Fruit fly (Drosophila melanogaster) whole organism, wandering third instar larva: ENCODE data around the gene CG7369.

Experiments used
- Abd-B ChIP-seq: fragments of >200 bp; optimal IDR thresholded peaks from 2 replicates; lab custom pipeline; 2017; ENCODE audit warnings: missing biosample characterization, missing genetic modification characterization
- CG32264 ChIP-seq: fragments of 200-800 bp; sonication (Bioruptor generic); optimal IDR thresholded peaks from 2 replicates; lab custom pipeline; 2016; ENCODE audit warnings: missing biosample characterization, missing genetic modification characterization
- CG9705 ChIP-seq: fragments of 200-800 bp; sonication (Bioruptor generic); optimal IDR thresholded peaks from 2 replicates; lab custom pipeline; 2018; ENCODE audit warnings: missing biosample characterization, mild to moderate bottlenecking, missing genetic modification characterization
- CrebA ChIP-seq: fragments of 200-800 bp; sonication (Bioruptor generic); optimal IDR thresholded peaks from 2 replicates; lab custom pipeline; 2016; ENCODE audit warnings: missing biosample characterization, mild to moderate bottlenecking, missing genetic modification characterization, borderline replicate concordance
- Dfd ChIP-seq: fragments of >200 bp; optimal IDR thresholded peaks from 2 replicates; lab custom pipeline; 2017; ENCODE audit warnings: missing biosample characterization, missing genetic modification characterization
- Dif ChIP-seq: fragments of 200-275, 200-300 bp; sonication (Bioruptor generic); optimal IDR thresholded peaks from 2 replicates; lab custom pipeline; 2018; ENCODE audit warnings: missing biosample characterization, missing genetic modification characterization; ENCODE audit not compliant: partially characterized antibody
- GATAd ChIP-seq: sonication (Bioruptor generic); optimal IDR thresholded peaks from 2 replicates; lab custom pipeline; 2016; ENCODE audit warnings: missing biosample characterization, missing genetic modification characterization
- HLH106 ChIP-seq: fragments of 200-800 bp; optimal IDR thresholded peaks from 3 replicates; lab custom pipeline; 2019; ENCODE audit warnings: missing biosample characterization, mild to moderate bottlenecking, missing genetic modification characterization, moderate library complexity
- Hnf4 ChIP-seq: fragments of 200-800 bp; sonication (Bioruptor generic); optimal IDR thresholded peaks from 2 replicates; lab custom pipeline; 2016; ENCODE audit warnings: missing biosample characterization, mild to moderate bottlenecking, missing genetic modification characterization
- Hr78 ChIP-seq: fragments of >200 bp; optimal IDR thresholded peaks from 2 replicates; lab custom pipeline; 2017; ENCODE audit warnings: missing biosample characterization, missing genetic modification characterization
- Hr83 ChIP-seq: fragments of 200-300 bp; sonication (Bioruptor generic); optimal IDR thresholded peaks from 2 replicates; lab custom pipeline; 2016; ENCODE audit warnings: missing biosample characterization, mild to moderate bottlenecking, missing genetic modification characterization, moderate library complexity; ENCODE audit not compliant: poor library complexity, severe bottlenecking
- Jra ChIP-seq: sonication (Bioruptor generic); optimal IDR thresholded peaks from 2 replicates; lab custom pipeline; 2016; ENCODE audit warnings: missing biosample characterization, missing genetic modification characterization
- Mio ChIP-seq: sonication (Bioruptor generic); optimal IDR thresholded peaks from 2 replicates; lab custom pipeline; 2016; ENCODE audit warnings: missing biosample characterization, missing genetic modification characterization
- Myc ChIP-seq: fragments of >200 bp; optimal IDR thresholded peaks from 2 replicates; lab custom pipeline; 2017
- N ChIP-seq: fragments of >200 bp; optimal IDR thresholded peaks from 2 replicates; lab custom pipeline; 2018; ENCODE audit warnings: missing biosample characterization, missing external identifiers, missing genetic modification characterization
- OdsH ChIP-seq: fragments of 200-800 bp; sonication (Bioruptor generic); optimal IDR thresholded peaks from 2 replicates; lab custom pipeline; 2016; ENCODE audit warnings: missing biosample characterization, mild to moderate bottlenecking, missing genetic modification characterization
- Rel ChIP-seq, 2 experiments: fragments of 200-800 bp; sonication (Bioruptor generic) in 1 of 2; optimal IDR thresholded peaks; 2 replicates in 1 of 2; 3 replicates in 1 of 2; lab custom pipeline; 2016 to 2019; ENCODE audit warnings: mild to moderate bottlenecking in 2 of 2, missing biosample characterization in 2 of 2, missing genetic modification characterization in 2 of 2, moderate library complexity in 1 of 2
- Sp1 ChIP-seq: fragments of 200-800 bp; sonication (Bioruptor generic); optimal IDR thresholded peaks from 3 replicates; lab custom pipeline; 2019; ENCODE audit warnings: missing biosample characterization, mild to moderate bottlenecking, missing genetic modification characterization, moderate library complexity
- Vsx2 ChIP-seq: fragments of 200-300, 225-300 bp; sonication (Bioruptor generic); optimal IDR thresholded peaks from 2 replicates; lab custom pipeline; 2018; ENCODE audit warnings: missing biosample characterization, missing genetic modification characterization; ENCODE audit not compliant: partially characterized antibody
- br ChIP-seq: fragments of 200-800 bp; sonication (Bioruptor generic); optimal IDR thresholded peaks from 2 replicates; lab custom pipeline; 2016; ENCODE audit warnings: missing biosample characterization, missing genetic modification characterization
- brk ChIP-seq: fragments of 200-800 bp; sonication (Bioruptor generic); optimal IDR thresholded peaks from 2 replicates; lab custom pipeline; 2016; ENCODE audit warnings: missing biosample characterization, mild to moderate bottlenecking, missing genetic modification characterization
- dl ChIP-seq, 2 experiments: fragments of 175-275, 200-275 bp in 1 of 2; fragments of 200-275 bp in 1 of 2; sonication (Bioruptor generic); optimal IDR thresholded peaks; lab custom pipeline; 2018; ENCODE audit warnings: mild to moderate bottlenecking in 2 of 2, missing biosample characterization in 2 of 2, missing genetic modification characterization in 2 of 2, moderate library complexity in 2 of 2; ENCODE audit not compliant: partially characterized antibody in 2 of 2, insufficient read depth in 1 of 2
- dmrt93B ChIP-seq: fragments of 200-800 bp; sonication (Bioruptor generic); optimal IDR thresholded peaks from 2 replicates; lab custom pipeline; 2018; ENCODE audit warnings: missing biosample characterization, mild to moderate bottlenecking, missing genetic modification characterization
- dsf ChIP-seq: sonication (Bioruptor generic); optimal IDR thresholded peaks from 2 replicates; lab custom pipeline; 2016; ENCODE audit warnings: missing biosample characterization, missing genetic modification characterization, borderline replicate concordance
- ey ChIP-seq: fragments of 200-800 bp; sonication (Bioruptor generic); optimal IDR thresholded peaks from 2 replicates; lab custom pipeline; 2016; ENCODE audit warnings: missing biosample characterization, missing genetic modification characterization
- foxo ChIP-seq, 2 experiments: fragments of 200-800 bp; sonication (Bioruptor generic); optimal IDR thresholded peaks; 2 replicates in 1 of 2; 3 replicates in 1 of 2; lab custom pipeline; 2016 to 2017; ENCODE audit warnings: missing biosample characterization in 2 of 2, missing genetic modification characterization in 2 of 2
- fru ChIP-seq: fragments of 200-800 bp; sonication (Bioruptor generic); optimal IDR thresholded peaks from 3 replicates; lab custom pipeline; 2016; ENCODE audit warnings: missing biosample characterization, mild to moderate bottlenecking, missing genetic modification characterization
- h ChIP-seq: fragments of 200-800 bp; sonication (Bioruptor generic); optimal IDR thresholded peaks from 3 replicates; lab custom pipeline; 2016; ENCODE audit warnings: missing biosample characterization, mild to moderate bottlenecking, missing genetic modification characterization
- jim ChIP-seq: fragments of 175-275, 200-325 bp; sonication (Bioruptor generic); optimal IDR thresholded peaks from 2 replicates; lab custom pipeline; 2016; ENCODE audit warnings: missing biosample characterization, mild to moderate bottlenecking, missing genetic modification characterization
- lola ChIP-seq: fragments of >200 bp; optimal IDR thresholded peaks from 2 replicates; lab custom pipeline; 2017; ENCODE audit warnings: missing biosample characterization, missing genetic modification characterization
- pan ChIP-seq: fragments of >200 bp; optimal IDR thresholded peaks from 2 replicates; lab custom pipeline; 2017
- psq ChIP-seq: fragments of 200-800 bp; sonication (Bioruptor generic); optimal IDR thresholded peaks from 3 replicates; lab custom pipeline; 2017; ENCODE audit warnings: missing biosample characterization, mild to moderate bottlenecking, missing genetic modification characterization, moderate library complexity
- rgr ChIP-seq: fragments of 200-800 bp; sonication (Bioruptor generic); optimal IDR thresholded peaks from 3 replicates; lab custom pipeline; 2016; ENCODE audit warnings: missing biosample characterization, mild to moderate bottlenecking, missing genetic modification characterization
- sage ChIP-seq: fragments of 200-800 bp; sonication (Bioruptor generic); optimal IDR thresholded peaks from 2 replicates; lab custom pipeline; 2016; ENCODE audit warnings: missing biosample characterization, mild to moderate bottlenecking, missing genetic modification characterization
- sv ChIP-seq: fragments of 200-800 bp; sonication (Bioruptor generic); optimal IDR thresholded peaks from 3 replicates; lab custom pipeline; 2016; ENCODE audit warnings: missing biosample characterization, missing genetic modification characterization
- tai ChIP-seq: sonication (Bioruptor generic); optimal IDR thresholded peaks from 2 replicates; lab custom pipeline; 2016; ENCODE audit warnings: missing biosample characterization, missing genetic modification characterization
- usp ChIP-seq: fragments of >200 bp; optimal IDR thresholded peaks from 2 replicates; lab custom pipeline; 2017; ENCODE audit warnings: missing biosample characterization, missing genetic modification characterization
- woc ChIP-seq: sonication (Bioruptor generic); optimal IDR thresholded peaks from 2 replicates; lab custom pipeline; 2016; ENCODE audit warnings: missing biosample characterization, mild to moderate bottlenecking, missing genetic modification characterization

CG7369 gene

dm6 chr3L:22749987-22750386, 8.4 kb downstream of the CG7369 start:
- no peak for TF ChIP-seq h (GFP tag; lab: Kevin White, UChicago)
- TF ChIP-seq br: no peak
- no peak for TF ChIP-seq CrebA (GFP tag; lab: Kevin White, UChicago)
- TF ChIP-seq N (GFP tag; lab: Kevin White, UChicago): no peak
- no peak for TF ChIP-seq Abd-B (GFP tag; lab: Kevin White, UChicago)
- no peak for TF ChIP-seq Hnf4
- TF ChIP-seq CG9705 (GFP tag; lab: Kevin White, UChicago): no peak
- TF ChIP-seq Sp1 (GFP tag; lab: Kevin White, UChicago): no peak
- no peak for TF ChIP-seq jim (GFP tag; lab: Kevin White, UChicago)
- TF ChIP-seq dsf (GFP tag; lab: Kevin White, UChicago): no peak
- no peak for TF ChIP-seq dmrt93B (GFP tag; lab: Kevin White, UChicago)
- TF ChIP-seq pan (lab: Kevin White, UChicago): no peak
- no peak for TF ChIP-seq Rel (GFP tag; optimal IDR thresholded peaks at IDR 0.05; lab: Kevin White, UChicago)
- TF ChIP-seq Rel (tag; optimal IDR thresholded peaks at IDR 0.05; lab: Kevin White, UChicago): no peak

dm6 chr3L:22773383-22773873, 31.8 kb downstream of the CG7369 start:
- TF ChIP-seq Rel (GFP tag; optimal IDR thresholded peaks at IDR 0.05; lab: Kevin White, UChicago) (no peak), Rel (tag; optimal IDR thresholded peaks at IDR 0.05; lab: Kevin White, UChicago) (peak; percentile 47), brk (GFP tag; lab: Kevin White, UChicago) (no peak), fru (GFP tag; lab: Kevin White, UChicago) (peak; percentile 17), sage (GFP tag; lab: Kevin White, UChicago) (no peak), rgr (GFP tag; lab: Kevin White, UChicago) (no peak), tai (GFP tag; lab: Kevin White, UChicago) (no peak), usp (GFP tag; lab: Kevin White, UChicago) (no peak), Hr83 (GFP tag; lab: Kevin White, UChicago) (no peak), psq (GFP tag; lab: Kevin White, UChicago) (no peak), woc (GFP tag; lab: Kevin White, UChicago) (no peak), dmrt93B (GFP tag; lab: Kevin White, UChicago) (no peak), CG32264 (no peak), N (GFP tag; lab: Kevin White, UChicago) (no peak), ey (GFP tag; lab: Kevin White, UChicago) (no peak), dsf (GFP tag; lab: Kevin White, UChicago) (no peak), CG9705 (GFP tag; lab: Kevin White, UChicago) (no peak), h (GFP tag; lab: Kevin White, UChicago) (peak; percentile 86), CrebA (GFP tag; lab: Kevin White, UChicago) (peak; percentile 68), Hnf4 (no peak), foxo (GFP tag; optimal IDR thresholded peaks at IDR 0.05; lab: Kevin White, UChicago) (no peak), OdsH (GFP tag; lab: Kevin White, UChicago) (no peak), Dfd (no peak), Mio (GFP tag; lab: Kevin White, UChicago) (no peak), sv (no peak), br (no peak), Jra (peak; percentile 23), GATAd (GFP tag; lab: Kevin White, UChicago) (no peak), lola (GFP tag; lab: Kevin White, UChicago) (no peak), jim (GFP tag; lab: Kevin White, UChicago) (no peak), Vsx2 (GFP tag; lab: Kevin White, UChicago) (no peak), Myc (lab: Kevin White, UChicago) (peak; percentile 14), Hr78 (GFP tag; lab: Kevin White, UChicago) (no peak), HLH106 (tag; lab: Kevin White, UChicago) (peak; percentile 9), pan (lab: Kevin White, UChicago) (no peak), Abd-B (GFP tag; lab: Kevin White, UChicago) (no peak), Dif (GFP tag; lab: Kevin White, UChicago) (peak; percentile 15), dl (GFP tag; optimal IDR thresholded peaks at IDR 0.05; lab: Kevin White, UChicago; ENCODE audit: insufficient read depth in 1 of 2, partially characterized antibody in 2 of 2) (no peak), Sp1 (GFP tag; lab: Kevin White, UChicago) (no peak)
